Worm (Caenorhabditis elegans) whole organism, young adult: ENCODE data around the gene F58F12.4.

Experiments
- ceh-91 ChIP-seq: fragments of 200-800 bp; sonication (Bioruptor generic); IDR thresholded peaks from 2 replicates; pipeline ENCODE4 v1.3.6; 2022; ENCODE audit warnings: missing genetic modification reagents, missing genetic modification characterization, missing compliant biosample characterization
- chd-7 ChIP-seq: sonication (generic microtip); optimal IDR thresholded peaks from 2 replicates; lab custom pipeline; 2016; ENCODE audit warnings: mild to moderate bottlenecking, missing genetic modification characterization, moderate library complexity, missing compliant biosample characterization
- hmg-1.2 ChIP-seq: fragments of 200-800 bp; sonication (Bioruptor generic); IDR thresholded peaks from 2 replicates; pipeline ENCODE4 v1.3.6; 2022; ENCODE audit warnings: missing genetic modification reagents, missing genetic modification characterization, missing compliant biosample characterization
- madf-10 ChIP-seq: sonication (generic microtip); optimal IDR thresholded peaks from 2 replicates; lab custom pipeline; 2016; ENCODE audit warnings: mild to moderate bottlenecking, missing genetic modification characterization, missing compliant biosample characterization
- nhr-179 ChIP-seq: sonication (generic microtip); optimal IDR thresholded peaks from 2 replicates; lab custom pipeline; 2016; ENCODE audit warnings: mild to moderate bottlenecking, missing genetic modification characterization, missing compliant biosample characterization

ce11 chrII:6425993-6426392 is 39.4 kb downstream of the F58F12.4 start, which contains the start of gene col-75:
- TF ChIP-seq madf-10 (no peak), nhr-179 (no peak), hmg-1.2 (no peak), chd-7 (no peak), ceh-91 (GFP tag; lab: Robert Waterston, UW) (no peak)
